Fruit fly (Drosophila melanogaster): ENCODE results near the gene CG46339.

Gene CG46339

dm6 chr3R:26886283-26886689 lies 29.3 kb upstream of the CG46339 start (continued):
- TF ChIP-seq CG18764 (GFP tag; optimal IDR thresholded peaks at IDR 0.05) (peak; percentile 48), nmo (GFP tag; optimal IDR thresholded peaks at IDR 0.05) (peak; percentile 83), B-H2 (GFP tag; optimal IDR thresholded peaks at IDR 0.05) (no peak), CG18599 (GFP tag; optimal IDR thresholded peaks at IDR 0.05) (peak; percentile 60), CG10267 (tag; optimal IDR thresholded peaks at IDR 0.05) (peak; percentile 80), CG42726 (GFP tag; IDR thresholded peaks at IDR 0.05; ENCODE audit: partially characterized antibody) (no peak), Camta (GFP tag; optimal IDR thresholded peaks at IDR 0.05) (no peak), Opbp (GFP tag; IDR thresholded peaks at IDR 0.05; ENCODE audit: partially characterized antibody) (no peak), CG13296 (GFP tag; optimal IDR thresholded peaks at IDR 0.05) (peak; percentile 65), Fer1 (GFP tag; optimal IDR thresholded peaks at IDR 0.05) (peak; percentile 66), CG8388 (GFP tag; optimal IDR thresholded peaks at IDR 0.05) (peak; percentile 77), Gug (GFP tag; IDR thresholded peaks at IDR 0.05) (peak; percentile 47; the same call in 1 of the 4 replicates), HLH3B (GFP tag; IDR thresholded peaks at IDR 0.05) (peak; percentile 68), Atf6 (GFP tag; IDR thresholded peaks at IDR 0.05) (peak; percentile 33; the same call in 1 of the 2 replicates), NK7.1 (GFP tag; optimal IDR thresholded peaks at IDR 0.05) (no peak), Sry-β (GFP tag; optimal IDR thresholded peaks at IDR 0.05) (peak; percentile 35), ci (GFP tag; IDR thresholded peaks at IDR 0.05) (0 out of 3 replicates have a peak, but pooled peaks have one; percentile 53), ara (GFP tag; IDR thresholded peaks at IDR 0.05) (peak; percentile 67), ems (GFP tag; optimal IDR thresholded peaks at IDR 0.05) (no peak), psq (GFP tag; optimal IDR thresholded peaks at IDR 0.05) (no peak), BEAF-32 (GFP tag; optimal IDR thresholded peaks at IDR 0.05) (no peak), gsb-n (tag; optimal IDR thresholded peaks at IDR 0.05) (peak; percentile 88), grn (GFP tag; optimal IDR thresholded peaks at IDR 0.05) (no peak), az2 (GFP tag; optimal IDR thresholded peaks at IDR 0.05) (peak; percentile 65), sug (tag; optimal IDR thresholded peaks at IDR 0.05) (peak; percentile 65), gt (GFP tag; IDR thresholded peaks at IDR 0.05) (peak; percentile 12; the same call in 1 of the 2 replicates), pan (optimal IDR thresholded peaks at IDR 0.05) (no peak), pan (GFP tag; optimal IDR thresholded peaks at IDR 0.05 in 1 of 2, IDR thresholded peaks at IDR 0.05 in 1 of 2) (peak in 1 of 2 experiments; percentile 62), Rfx (GFP tag; IDR thresholded peaks at IDR 0.05) (peak; percentile 55), dmrt11E (tag; optimal IDR thresholded peaks at IDR 0.05) (peak; percentile 88), CG15601 (tag; optimal IDR thresholded peaks at IDR 0.05) (peak; percentile 83), E2f2 (GFP tag; IDR thresholded peaks at IDR 0.05) (peak; percentile 31; the same call in 1 of the 2 replicates), fru (optimal IDR thresholded peaks at IDR 0.05) (no peak), gcm (GFP tag; optimal IDR thresholded peaks at IDR 0.05) (peak; percentile 79), mld (GFP tag; IDR thresholded peaks at IDR 0.05; ENCODE audit: partially characterized antibody) (no peak), Atf-2 (GFP tag; optimal IDR thresholded peaks at IDR 0.05) (no peak), z (GFP tag; IDR thresholded peaks at IDR 0.05) (no peak), Fer3 (tag; optimal IDR thresholded peaks at IDR 0.05) (peak; percentile 39), CG10565 (GFP tag; optimal IDR thresholded peaks at IDR 0.05) (no peak), danr (GFP tag; IDR thresholded peaks at IDR 0.05) (no peak), CG17912 (GFP tag; optimal IDR thresholded peaks at IDR 0.05) (no peak), phol (tag; optimal IDR thresholded peaks at IDR 0.05) (peak; percentile 76), CG10462 (GFP tag; optimal IDR thresholded peaks at IDR 0.05) (peak; percentile 34), Asciz (GFP tag; optimal IDR thresholded peaks at IDR 0.05) (peak; percentile 57), slou (GFP tag; optimal IDR thresholded peaks at IDR 0.05) (no peak), CG34422 (GFP tag; IDR thresholded peaks at IDR 0.05) (peak; percentile 35; the same call in 1 of the 3 replicates), Hsf (GFP tag; optimal IDR thresholded peaks at IDR 0.05) (peak; percentile 23), MESR4 (GFP tag; optimal IDR thresholded peaks at IDR 0.05) (no peak), Lim3 (GFP tag; IDR thresholded peaks at IDR 0.05) (no peak), gfzf (GFP tag; optimal IDR thresholded peaks at IDR 0.05) (no peak), CG3726 (GFP tag; IDR thresholded peaks at IDR 0.05) (no peak)
